Worm (Caenorhabditis elegans): ENCODE results near the gene cutl-25.

The cutl-25 gene

ce11 chrIII:3086471-3086870 is 39.5 kb upstream of the cutl-25 start, which contains the start of gene sft-1:
Gene sft-1 (plus strand): TSS chrIII:3086671.
- TF ChIP-seq lin-35 (GFP tag; optimal IDR thresholded peaks at IDR 0.05): no peak
- no peak for TF ChIP-seq efl-1 (optimal IDR thresholded peaks at IDR 0.05)
- peak in 1 of 2 experiments; percentile 51 for TF ChIP-seq efl-1 (GFP tag; optimal IDR thresholded peaks at IDR 0.05 in 1 of 2)

- no peak for TF ChIP-seq lin-15B (tag; optimal IDR thresholded peaks at IDR 0.05)
- no peak for TF ChIP-seq zag-1 (tag; optimal IDR thresholded peaks at IDR 0.05)
- no peak for TF ChIP-seq vab-15 (tag; optimal IDR thresholded peaks at IDR 0.05)
- no peak for TF ChIP-seq pag-3 (tag; optimal IDR thresholded peaks at IDR 0.05; ENCODE audit: borderline replicate concordance, insufficient read depth)
- no peak for TF ChIP-seq jun-1 (tag; optimal IDR thresholded peaks at IDR 0.05)
- TF ChIP-seq skn-1 (tag; optimal IDR thresholded peaks at IDR 0.05): peak; percentile 28
- peak; percentile 34 for TF ChIP-seq tbx-2 (tag; optimal IDR thresholded peaks at IDR 0.05)
- TF ChIP-seq ceh-90 (tag; optimal IDR thresholded peaks at IDR 0.05): no peak
- no peak for TF ChIP-seq sox-4 (tag; optimal IDR thresholded peaks at IDR 0.05)
- TF ChIP-seq nhr-12 (tag; optimal IDR thresholded peaks at IDR 0.05): no peak
- TF ChIP-seq irx-1 (tag; optimal IDR thresholded peaks at IDR 0.05): no peak
- no peak for TF ChIP-seq nhr-19 (GFP tag; conservative IDR thresholded peaks at IDR 0.05)
- no peak for TF ChIP-seq C04F5.9 (tag; optimal IDR thresholded peaks at IDR 0.05)
- no peak for TF ChIP-seq snu-23 (GFP tag; optimal IDR thresholded peaks at IDR 0.05)
- no peak for TF ChIP-seq rnt-1 (tag; optimal IDR thresholded peaks at IDR 0.05)
- no peak for TF ChIP-seq fos-1 (tag; optimal IDR thresholded peaks at IDR 0.05)
- no peak for TF ChIP-seq ztf-11 (tag; optimal IDR thresholded peaks at IDR 0.05)
- peak; percentile 20 for TF ChIP-seq blmp-1 (tag; optimal IDR thresholded peaks at IDR 0.05)
- no peak for TF ChIP-seq ets-5 (GFP tag; IDR thresholded peaks at IDR 0.05)
- no peak for TF ChIP-seq isw-1 (GFP tag; IDR thresholded peaks at IDR 0.05)
- TF ChIP-seq F16B12.6 (tag; optimal IDR thresholded peaks at IDR 0.05): no peak
- no peak for TF ChIP-seq swsn-7 (tag; optimal IDR thresholded peaks at IDR 0.05)
- TF ChIP-seq zip-4 (GFP tag; optimal IDR thresholded peaks at IDR 0.05): no peak
- TF ChIP-seq lin-35 (GFP tag; optimal IDR thresholded peaks at IDR 0.05): peak; percentile 83 to 93
- TF ChIP-seq nhr-84 (tag; optimal IDR thresholded peaks at IDR 0.05): no peak
- no peak for TF ChIP-seq unc-130 (tag; optimal IDR thresholded peaks at IDR 0.05)
- no peak for TF ChIP-seq nhr-20 (tag; optimal IDR thresholded peaks at IDR 0.05)
- TF ChIP-seq ceh-63 (GFP tag; optimal IDR thresholded peaks at IDR 0.05): no peak
- TF ChIP-seq hpl-2 (GFP tag; optimal IDR thresholded peaks at IDR 0.05): no peak
- TF ChIP-seq dsc-1 (tag; optimal IDR thresholded peaks at IDR 0.05): no peak
- TF ChIP-seq Y116A8C.19 (tag; optimal IDR thresholded peaks at IDR 0.05; ENCODE audit: borderline replicate concordance): no peak
- TF ChIP-seq grh-1 (GFP tag; IDR thresholded peaks at IDR 0.05): no peak
- no peak for TF ChIP-seq ceh-88 (GFP tag; IDR thresholded peaks at IDR 0.05)
- no peak for TF ChIP-seq nhr-28 (tag; optimal IDR thresholded peaks at IDR 0.05)
- no peak for TF ChIP-seq sptf-1 (tag; optimal IDR thresholded peaks at IDR 0.05)
- no peak for TF ChIP-seq ztf-4 (tag; optimal IDR thresholded peaks at IDR 0.05)
- no peak for TF ChIP-seq sup-37 (GFP tag; optimal IDR thresholded peaks at IDR 0.05)
- TF ChIP-seq aha-1 (tag; optimal IDR thresholded peaks at IDR 0.05): no peak
- TF ChIP-seq fkh-4 (tag; optimal IDR thresholded peaks at IDR 0.05; ENCODE audit: borderline replicate concordance): no peak
- no peak for TF ChIP-seq nhr-71 (tag; optimal IDR thresholded peaks at IDR 0.05)
- TF ChIP-seq elt-3 (tag; optimal IDR thresholded peaks at IDR 0.05): no peak
- TF ChIP-seq fkh-10 (GFP tag; optimal IDR thresholded peaks at IDR 0.05): no peak
- TF ChIP-seq lsy-2 (tag; optimal IDR thresholded peaks at IDR 0.05): peak; percentile 27 to 79
- no peak for TF ChIP-seq nhr-76 (tag; optimal IDR thresholded peaks at IDR 0.05)
- no peak for TF ChIP-seq unc-86 (tag; optimal IDR thresholded peaks at IDR 0.05)
- peak; percentile 77 to 91 (median 85) for TF ChIP-seq dpl-1 (GFP tag; optimal IDR thresholded peaks at IDR 0.05)
- TF ChIP-seq unc-98 (GFP tag; IDR thresholded peaks at IDR 0.05): no peak
- no peak for TF ChIP-seq C16A3.4 (tag; optimal IDR thresholded peaks at IDR 0.05)
- no peak for TF ChIP-seq xbp-1 (tag; optimal IDR thresholded peaks at IDR 0.05)
- TF ChIP-seq egl-13 (tag; optimal IDR thresholded peaks at IDR 0.05): no peak
These were observed 23.2 kb upstream of the cutl-25 start, which contains the start of gene H06I04.3 for ce11 chrIII:3070026-3070573. Gene H06I04.3 (plus strand): TSS chrIII:3070523.

Data from whole organism, L1 larva.